Worm (Caenorhabditis elegans) whole organism, L1 larva: ENCODE data around the gene nphp-4.

Source experiments
- C04F5.9 ChIP-seq: sonication (generic microtip); optimal IDR thresholded peaks from 2 replicates; lab custom pipeline; 2016; ENCODE audit warnings: missing genetic modification characterization, missing compliant biosample characterization
- C16A3.4 ChIP-seq: fragments of 150-350 bp; optimal IDR thresholded peaks from 2 replicates; lab custom pipeline; 2014; ENCODE audit warnings: missing biosample characterization, missing genetic modification characterization
- C34B4.2 ChIP-seq: sonication (generic microtip); optimal IDR thresholded peaks from 2 replicates; lab custom pipeline; 2017; ENCODE audit warnings: mild to moderate bottlenecking, missing genetic modification characterization, missing compliant biosample characterization
- F16B12.6 ChIP-seq: fragments of 150-350 bp; optimal IDR thresholded peaks from 2 replicates; lab custom pipeline; 2014; ENCODE audit warnings: missing biosample characterization, missing genetic modification characterization
- aly-2 ChIP-seq: fragments of 150-350 bp; optimal IDR thresholded peaks from 2 replicates; lab custom pipeline; 2014; ENCODE audit warnings: missing biosample characterization, missing genetic modification characterization
- blmp-1 ChIP-seq: fragments of 150-350 bp; optimal IDR thresholded peaks from 2 replicates; lab custom pipeline; 2014; ENCODE audit warnings: missing biosample characterization, missing genetic modification characterization
- ceh-63 ChIP-seq: fragments of 200-800 bp; sonication (Bioruptor generic); optimal IDR thresholded peaks from 2 replicates; lab custom pipeline; 2018; ENCODE audit warnings: mild to moderate bottlenecking, missing genetic modification characterization, missing compliant biosample characterization
- ceh-8 ChIP-seq: fragments of 200-800 bp; sonication (Bioruptor generic); optimal IDR thresholded peaks from 2 replicates; lab custom pipeline; 2018; ENCODE audit warnings: mild to moderate bottlenecking, missing genetic modification characterization, moderate library complexity, missing compliant biosample characterization
- ceh-82 ChIP-seq, 3 experiments: fragments of 150-350 bp in 1 of 3; sonication (generic microtip) in 2 of 3; optimal IDR thresholded peaks; 2 replicates each; lab custom pipeline; 2014 to 2017; ENCODE audit warnings: missing biosample characterization in 3 of 3, missing genetic modification characterization in 3 of 3
- ceh-90 ChIP-seq: sonication (generic microtip); optimal IDR thresholded peaks from 2 replicates; lab custom pipeline; 2016; ENCODE audit warnings: missing genetic modification characterization, missing compliant biosample characterization
- dpl-1 ChIP-seq, 3 experiments: fragments of 150-350 bp in 2 of 3; sonication (generic microtip) in 1 of 3; optimal IDR thresholded peaks; 2 replicates each; lab custom pipeline; 2014 to 2017; ENCODE audit warnings: missing biosample characterization in 3 of 3, missing genetic modification characterization in 3 of 3, missing genetic modification reagents in 3 of 3
- efl-3 ChIP-seq: fragments of 200-800 bp; sonication (Bioruptor generic); optimal IDR thresholded peaks from 2 replicates; lab custom pipeline; 2018; ENCODE audit warnings: mild to moderate bottlenecking, missing genetic modification characterization, missing compliant biosample characterization
- egl-13 ChIP-seq: sonication (generic microtip); optimal IDR thresholded peaks from 2 replicates; lab custom pipeline; 2016; ENCODE audit warnings: missing genotype, missing genetic modification reagents, missing genetic modification characterization, missing compliant biosample characterization
- egl-27 ChIP-seq, 2 experiments: fragments of 150-350 bp in 1 of 2; sonication (generic microtip); optimal IDR thresholded peaks; 3 replicates each; lab custom pipeline; 2017 to 2018; ENCODE audit warnings: missing biosample characterization in 2 of 2, missing genetic modification characterization in 2 of 2, missing genetic modification reagents in 2 of 2
- elt-2 ChIP-seq: sonication (generic microtip); optimal IDR thresholded peaks from 2 replicates; lab custom pipeline; 2016; ENCODE audit warnings: missing genetic modification characterization, mild to moderate bottlenecking, inconsistent platforms, missing compliant biosample characterization, missing genetic modification reagents
- fkh-10 ChIP-seq: sonication (generic microtip); optimal IDR thresholded peaks from 2 replicates; lab custom pipeline; 2017; ENCODE audit warnings: missing biosample characterization, missing genetic modification reagents, missing genetic modification characterization
- fos-1 ChIP-seq: fragments of 150-350 bp; optimal IDR thresholded peaks from 2 replicates; lab custom pipeline; 2014; ENCODE audit warnings: missing biosample characterization, missing genetic modification characterization
- lin-14 ChIP-seq: fragments of 200-800 bp; sonication (Bioruptor generic); optimal IDR thresholded peaks from 2 replicates; lab custom pipeline; 2018; ENCODE audit warnings: mild to moderate bottlenecking, missing genetic modification characterization, moderate library complexity, missing compliant biosample characterization
- lin-35 ChIP-seq, 2 experiments: fragments of 150-350 bp; optimal IDR thresholded peaks; 2 replicates each; lab custom pipeline; 2014; ENCODE audit warnings: missing biosample characterization in 2 of 2, missing genetic modification characterization in 2 of 2, missing genetic modification reagents in 2 of 2
- lir-3 ChIP-seq: sonication (generic microtip); optimal IDR thresholded peaks from 2 replicates; lab custom pipeline; 2016; ENCODE audit warnings: mild to moderate bottlenecking, missing genetic modification characterization, moderate library complexity, missing compliant biosample characterization; ENCODE audit not compliant: poor library complexity
- mab-9 ChIP-seq: fragments of 200-800 bp; sonication (Bioruptor generic); IDR thresholded peaks from 2 replicates; pipeline ENCODE4 v1.3.6; 2022; ENCODE audit warnings: missing genetic modification reagents, missing genetic modification characterization, missing compliant biosample characterization
- mef-2 ChIP-seq: fragments of 150-350 bp; optimal IDR thresholded peaks from 2 replicates; lab custom pipeline; 2014; ENCODE audit warnings: missing biosample characterization, missing genetic modification characterization
- nhr-19 ChIP-seq: fragments of 200-800 bp; sonication (Bioruptor generic); conservative IDR thresholded peaks from 2 replicates; pipeline ENCODE4 v1.3.6; 2022; ENCODE audit warnings: missing genetic modification characterization, missing compliant biosample characterization
- nhr-237 ChIP-seq: fragments of 150-350 bp; optimal IDR thresholded peaks from 2 replicates; lab custom pipeline; 2014; ENCODE audit warnings: missing biosample characterization, missing genetic modification characterization
- nhr-28 ChIP-seq: fragments of 150-350 bp; optimal IDR thresholded peaks from 2 replicates; lab custom pipeline; 2014; ENCODE audit warnings: missing biosample characterization, missing genetic modification characterization
- nhr-47 ChIP-seq: sonication (generic microtip); optimal IDR thresholded peaks from 2 replicates; lab custom pipeline; 2016; ENCODE audit warnings: mild to moderate bottlenecking, missing genetic modification characterization, moderate library complexity, missing compliant biosample characterization
- nhr-71 ChIP-seq: sonication (generic microtip); optimal IDR thresholded peaks from 2 replicates; lab custom pipeline; 2016; ENCODE audit warnings: mild to moderate bottlenecking, missing genetic modification characterization, moderate library complexity, missing compliant biosample characterization
- nhr-77 ChIP-seq: fragments of 150-350 bp; optimal IDR thresholded peaks from 2 replicates; lab custom pipeline; 2014; ENCODE audit warnings: missing biosample characterization, missing genetic modification characterization
- nhr-84 ChIP-seq: sonication (generic microtip); optimal IDR thresholded peaks from 2 replicates; lab custom pipeline; 2017; ENCODE audit warnings: missing biosample characterization, missing genetic modification characterization
- nhr-85 ChIP-seq: sonication (generic microtip); peaks from one replicate; lab custom pipeline; 2016; ENCODE audit warnings: missing genetic modification characterization, inconsistent platforms, missing compliant biosample characterization
- nhr-90 ChIP-seq: sonication (generic microtip); optimal IDR thresholded peaks from 2 replicates; lab custom pipeline; 2016; ENCODE audit warnings: mild to moderate bottlenecking, missing genetic modification characterization, missing compliant biosample characterization; ENCODE audit not compliant: poor library complexity
- pag-3 ChIP-seq: sonication (generic microtip); optimal IDR thresholded peaks from 2 replicates; lab custom pipeline; 2017; ENCODE audit warnings: missing genetic modification characterization, mild to moderate bottlenecking, missing compliant biosample characterization, antibody characterized with exemption, borderline replicate concordance; ENCODE audit not compliant: insufficient read depth
- pax-3 ChIP-seq: fragments of 200-800 bp; sonication (Bioruptor generic); optimal IDR thresholded peaks from 2 replicates; lab custom pipeline; 2018; ENCODE audit warnings: mild to moderate bottlenecking, missing genetic modification characterization, moderate library complexity, missing compliant biosample characterization
- pqm-1 ChIP-seq: sonication (generic microtip); optimal IDR thresholded peaks from 3 replicates; lab custom pipeline; 2017; ENCODE audit warnings: missing biosample characterization, missing genetic modification characterization
- skn-1 ChIP-seq: fragments of 150-350 bp; optimal IDR thresholded peaks from 2 replicates; lab custom pipeline; 2014; ENCODE audit warnings: missing biosample characterization, missing genetic modification characterization
- snpc-4 ChIP-seq: fragments of 150-350 bp; optimal IDR thresholded peaks from 2 replicates; lab custom pipeline; 2014; ENCODE audit warnings: missing biosample characterization, missing genetic modification characterization
- sox-4 ChIP-seq: sonication (generic microtip); optimal IDR thresholded peaks from 2 replicates; lab custom pipeline; 2016; ENCODE audit warnings: missing genetic modification characterization, missing compliant biosample characterization
- sup-37 ChIP-seq: fragments of 200-800 bp; sonication (Bioruptor generic); optimal IDR thresholded peaks from 2 replicates; lab custom pipeline; 2018; ENCODE audit warnings: mild to moderate bottlenecking, missing genetic modification characterization, missing compliant biosample characterization
- swsn-7 ChIP-seq: sonication (generic microtip); optimal IDR thresholded peaks from 2 replicates; lab custom pipeline; 2016; ENCODE audit warnings: missing genetic modification characterization, missing compliant biosample characterization
- tbx-2 ChIP-seq: sonication (generic microtip); optimal IDR thresholded peaks from 2 replicates; lab custom pipeline; 2016; ENCODE audit warnings: missing genetic modification characterization, missing compliant biosample characterization
- tlp-1 ChIP-seq: fragments of 150-350 bp; optimal IDR thresholded peaks from 2 replicates; lab custom pipeline; 2014; ENCODE audit warnings: missing biosample characterization, missing genetic modification characterization
- unc-30 ChIP-seq: sonication (generic microtip); optimal IDR thresholded peaks from 2 replicates; lab custom pipeline; 2017; ENCODE audit warnings: missing biosample characterization, missing genetic modification characterization
- unc-62 ChIP-seq: fragments of 150-350 bp; optimal IDR thresholded peaks from 2 replicates; lab custom pipeline; 2014; ENCODE audit warnings: missing biosample characterization, missing genetic modification reagents, missing genetic modification characterization
- unc-98 ChIP-seq: fragments of 200-800 bp; sonication (Bioruptor generic); IDR thresholded peaks from 2 replicates; pipeline ENCODE4 v1.3.6; 2022; ENCODE audit warnings: missing genetic modification characterization, missing compliant biosample characterization
- vab-15 ChIP-seq: sonication (generic microtip); optimal IDR thresholded peaks from 2 replicates; lab custom pipeline; 2017; ENCODE audit warnings: missing genotype, mild to moderate bottlenecking, missing genetic modification characterization, missing compliant biosample characterization
- xbp-1 ChIP-seq: sonication (generic microtip); optimal IDR thresholded peaks from 2 replicates; lab custom pipeline; 2016; ENCODE audit warnings: missing genetic modification characterization, missing compliant biosample characterization
- zag-1 ChIP-seq: fragments of 150-350 bp; optimal IDR thresholded peaks from 2 replicates; lab custom pipeline; 2014; ENCODE audit warnings: missing biosample characterization, missing genetic modification characterization
- zip-4 ChIP-seq: fragments of 200-800 bp; sonication (Bioruptor generic); optimal IDR thresholded peaks from 2 replicates; lab custom pipeline; 2018; ENCODE audit warnings: mild to moderate bottlenecking, missing genetic modification characterization, moderate library complexity, missing compliant biosample characterization
- ztf-11 ChIP-seq, 2 experiments: sonication (generic microtip); optimal IDR thresholded peaks; 2 replicates each; lab custom pipeline; 2016 to 2017; ENCODE audit warnings: missing genetic modification characterization in 2 of 2, missing biosample characterization in 1 of 2, missing compliant biosample characterization in 1 of 2
- ztf-4 ChIP-seq: fragments of 150-350 bp; optimal IDR thresholded peaks from 2 replicates; lab custom pipeline; 2014; ENCODE audit warnings: missing biosample characterization, missing genetic modification characterization

Gene nphp-4

DNA sequence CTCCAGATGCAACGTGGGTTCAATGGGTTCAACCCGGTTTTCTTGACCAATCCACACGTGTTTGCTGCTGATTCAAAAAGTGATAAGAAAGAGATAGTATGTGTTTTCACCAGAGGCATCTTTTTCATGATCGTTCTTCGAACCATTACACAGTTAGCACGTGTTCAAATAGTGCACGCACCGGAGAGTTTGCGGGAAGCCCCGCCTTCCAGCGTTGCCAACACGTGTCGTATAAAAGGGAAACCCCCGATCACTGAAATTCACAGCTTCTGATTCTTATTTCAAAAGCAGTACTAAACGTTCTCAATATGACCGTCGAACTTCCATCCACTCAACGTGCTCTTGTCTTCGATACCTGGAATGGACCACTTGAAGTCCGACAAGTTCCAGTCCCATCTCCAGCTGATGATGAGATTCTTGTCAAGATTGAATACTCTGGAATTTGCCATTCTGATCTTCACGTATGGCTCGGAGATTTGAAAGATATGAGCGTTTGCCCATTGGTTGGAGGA is 44.5 kb upstream of the nphp-4 start, which contains the start of gene adh-1 (continued):
- TF ChIP-seq lin-14 (GFP tag; lab: Kevin White, UChicago) = peak; percentile 97
- peak in 1 of 2 experiments; percentile 8 for TF ChIP-seq ztf-11 (tag; optimal IDR thresholded peaks at IDR 0.05; lab: Kevin White, UChicago)
- TF ChIP-seq skn-1 (tag; lab: Kevin White, UChicago) = peak; percentile 37
- peak; percentile 77 for TF ChIP-seq nhr-47 (tag; lab: Kevin White, UChicago)
- peak; percentile 90 for TF ChIP-seq sup-37 (GFP tag; lab: Kevin White, UChicago)
- TF ChIP-seq ztf-4 (tag; lab: Kevin White, UChicago) = peak; percentile 56
- TF ChIP-seq nhr-19 (GFP tag; lab: Robert Waterston, UW) = peak; percentile 99
- no peak for TF ChIP-seq fkh-10 (GFP tag; lab: Kevin White, UChicago)
- TF ChIP-seq unc-98 (GFP tag; lab: Robert Waterston, UW) = no peak
- peak; percentile 4 to 50 (median 8) for TF ChIP-seq dpl-1 (GFP tag; optimal IDR thresholded peaks at IDR 0.05; lab: Kevin White, UChicago)
- peak; percentile 94 for TF ChIP-seq nhr-85 (tag; lab: Kevin White, UChicago)
- TF ChIP-seq aly-2 (tag; lab: Kevin White, UChicago) = no peak
- TF ChIP-seq pax-3 (tag; lab: Kevin White, UChicago) = peak; percentile 56
- TF ChIP-seq blmp-1 = peak; percentile 89
- peak; percentile 61 for TF ChIP-seq xbp-1 (tag; lab: Kevin White, UChicago)
- no peak for TF ChIP-seq egl-27 (tag; optimal IDR thresholded peaks at IDR 0.05; lab: Kevin White, UChicago)
- TF ChIP-seq lin-35 (GFP tag; optimal IDR thresholded peaks at IDR 0.05; lab: Kevin White, UChicago) = peak; percentile 37 to 68
- TF ChIP-seq nhr-28 (tag; lab: Kevin White, UChicago) = no peak
- TF ChIP-seq swsn-7 (tag; lab: Kevin White, UChicago) = peak; percentile 56
- TF ChIP-seq unc-30 (tag; lab: Kevin White, UChicago) = no peak
- peak; percentile 51 for TF ChIP-seq nhr-77
- TF ChIP-seq C16A3.4 (tag; lab: Kevin White, UChicago) = peak; percentile 76
- TF ChIP-seq C34B4.2 (tag; lab: Kevin White, UChicago) = peak; percentile 42
- TF ChIP-seq elt-2 (tag; lab: Kevin White, UChicago) = peak; percentile 75
- peak; percentile 47 for TF ChIP-seq pag-3
- TF ChIP-seq fos-1 (tag; lab: Kevin White, UChicago) = no peak
- TF ChIP-seq zip-4 (GFP tag; lab: Kevin White, UChicago) = no peak
- no peak for TF ChIP-seq ceh-63
- peak; percentile 88 for TF ChIP-seq tbx-2 (tag; lab: Kevin White, UChicago)
- no peak for TF ChIP-seq unc-62 (GFP tag; lab: Kevin White, UChicago)
- peak in 1 of 3 experiments; percentile 14 for TF ChIP-seq ceh-82 (tag; optimal IDR thresholded peaks at IDR 0.05; lab: Kevin White, UChicago)
- peak; percentile 57 for TF ChIP-seq sox-4 (tag; lab: Kevin White, UChicago)
- peak; percentile 1 for TF ChIP-seq C04F5.9

DNA sequence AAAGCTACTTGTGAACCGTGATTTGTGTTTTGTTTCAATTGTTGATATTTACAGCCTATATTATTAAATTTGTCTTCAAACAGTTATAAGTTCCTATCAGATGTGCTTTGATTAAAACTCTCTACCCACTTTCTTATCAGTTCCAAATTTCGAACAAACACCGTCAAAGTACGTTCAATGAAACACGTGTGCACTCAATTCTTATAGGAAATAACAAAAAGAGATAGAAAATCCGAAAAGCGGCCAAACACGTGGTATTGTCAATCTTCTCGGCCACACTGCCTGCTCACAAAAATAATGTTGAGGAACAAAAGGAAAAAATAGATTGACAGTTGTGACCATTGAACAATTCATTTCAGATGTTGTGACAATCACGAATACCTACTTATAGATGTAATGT is 42.4 kb upstream of the nphp-4 start:
- no peak for TF ChIP-seq vab-15 (tag; lab: Kevin White, UChicago)
- peak; percentile 68 for TF ChIP-seq lir-3 (tag; lab: Kevin White, UChicago)
- no peak for TF ChIP-seq zag-1 (tag; lab: Kevin White, UChicago)
- no peak for TF ChIP-seq nhr-237 (tag; lab: Kevin White, UChicago)
- TF ChIP-seq swsn-7 (tag; lab: Kevin White, UChicago) = peak; percentile 62
- TF ChIP-seq nhr-71 (tag; lab: Kevin White, UChicago) = peak; percentile 96
- TF ChIP-seq ceh-8 = no peak
- peak; percentile 31 for TF ChIP-seq snpc-4 (tag; lab: Kevin White, UChicago)
- TF ChIP-seq zip-4 (GFP tag; lab: Kevin White, UChicago) = no peak
- peak; percentile 83 for TF ChIP-seq nhr-90 (tag; lab: Kevin White, UChicago)
- peak in 1 of 3 experiments; percentile 11 for TF ChIP-seq ceh-82 (tag; optimal IDR thresholded peaks at IDR 0.05; lab: Kevin White, UChicago)
- no peak for TF ChIP-seq nhr-84 (tag; lab: Kevin White, UChicago)
- TF ChIP-seq egl-13 (tag; lab: Kevin White, UChicago) = no peak
- peak; percentile 90 for TF ChIP-seq nhr-85 (tag; lab: Kevin White, UChicago)
- TF ChIP-seq pqm-1 = no peak
- TF ChIP-seq unc-98 (GFP tag; lab: Robert Waterston, UW) = no peak
- no peak for TF ChIP-seq efl-3 (GFP tag; lab: Kevin White, UChicago)
- no peak for TF ChIP-seq ceh-90 (tag; lab: Kevin White, UChicago)
- no peak for TF ChIP-seq mef-2 (tag; lab: Kevin White, UChicago)
- no peak for TF ChIP-seq C34B4.2 (tag; lab: Kevin White, UChicago)
- TF ChIP-seq unc-30 (tag; lab: Kevin White, UChicago) = no peak
- TF ChIP-seq blmp-1 = peak; percentile 54
- no peak for TF ChIP-seq tlp-1
- peak; percentile 60 for TF ChIP-seq nhr-47 (tag; lab: Kevin White, UChicago)
- no peak for TF ChIP-seq unc-62 (GFP tag; lab: Kevin White, UChicago)
- no peak for TF ChIP-seq F16B12.6 (tag; lab: Kevin White, UChicago)
- TF ChIP-seq mab-9 (GFP tag; lab: Robert Waterston, UW) = no peak
